Fruit fly (Drosophila melanogaster): ENCODE data around the gene CG43736.

CG43736 gene

DNA sequence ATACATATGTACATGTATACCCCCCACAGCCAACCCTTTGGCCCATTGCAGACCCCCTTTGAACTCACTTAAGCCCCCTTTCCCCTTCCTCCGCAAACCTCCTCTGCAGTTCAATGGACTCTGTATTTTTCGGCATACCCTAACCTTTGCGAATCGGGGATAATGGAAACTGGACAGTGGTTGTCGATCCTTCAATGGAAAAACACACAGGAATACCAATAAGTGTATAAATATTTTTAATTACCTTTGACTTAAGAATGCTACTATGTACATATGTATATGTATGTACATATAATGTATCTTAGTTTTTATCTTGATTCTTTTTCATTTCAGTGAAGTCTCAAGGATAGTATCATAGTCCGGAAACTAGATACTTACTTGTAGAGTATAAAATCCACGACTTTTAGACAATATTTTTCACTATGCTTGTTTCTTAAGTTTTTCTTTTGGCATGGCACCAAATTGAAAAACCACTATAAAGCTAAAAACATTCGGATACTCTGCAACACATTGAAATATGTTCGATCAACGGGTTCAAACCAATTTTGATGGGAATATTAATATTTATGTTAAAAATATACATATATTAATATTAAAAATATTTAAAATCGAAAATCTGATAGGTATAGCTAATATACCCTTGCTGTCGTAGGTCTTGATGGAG is 7.2 kb upstream of the CG43736 start (continued):
- TF ChIP-seq CG6689 (GFP tag; IDR thresholded peaks at IDR 0.05) (peak; percentile 71), ci (GFP tag; IDR thresholded peaks at IDR 0.05) (peak; percentile 79), cad (GFP tag; optimal IDR thresholded peaks at IDR 0.05) (no peak), CG33557 (GFP tag; optimal IDR thresholded peaks at IDR 0.05) (no peak), CG43689 (GFP tag; IDR thresholded peaks at IDR 0.05) (no peak; the same call in 1 of the 2 replicates), CoRest (tag; optimal IDR thresholded peaks at IDR 0.05) (peak; percentile 78), bowl (GFP tag; IDR thresholded peaks at IDR 0.05) (peak; percentile 12; the same call in 1 of the 2 replicates), pum (GFP tag; optimal IDR thresholded peaks at IDR 0.05) (peak; percentile 16), CG3065 (GFP tag; optimal IDR thresholded peaks at IDR 0.05) (no peak), kah (GFP tag; optimal IDR thresholded peaks at IDR 0.05) (peak; percentile 29), CG1602 (GFP tag; optimal IDR thresholded peaks at IDR 0.05) (peak; percentile 43), CG17186 (GFP tag; optimal IDR thresholded peaks at IDR 0.05) (no peak), Hmr (GFP tag; optimal IDR thresholded peaks at IDR 0.05) (peak; percentile 82), CG18619 (GFP tag; optimal IDR thresholded peaks at IDR 0.05) (peak; percentile 67), slbo (GFP tag; IDR thresholded peaks at IDR 0.05) (peak; percentile 82), salm (tag; optimal IDR thresholded peaks at IDR 0.05) (peak; percentile 43), stwl (tag; optimal IDR thresholded peaks at IDR 0.05) (no peak), Ravus (GFP tag; IDR thresholded peaks at IDR 0.05) (peak; percentile 33), sd (tag; optimal IDR thresholded peaks at IDR 0.05) (peak; percentile 18), CG32767 (GFP tag; IDR thresholded peaks at IDR 0.05) (peak; percentile 50), CG12659 (GFP tag; optimal IDR thresholded peaks at IDR 0.05) (peak; percentile 63), row (GFP tag; IDR thresholded peaks at IDR 0.05) (peak; percentile 84), CG31365 (tag; optimal IDR thresholded peaks at IDR 0.05) (no peak), NC2α (GFP tag; optimal IDR thresholded peaks at IDR 0.05) (no peak), CG1233 (GFP tag; optimal IDR thresholded peaks at IDR 0.05) (peak; percentile 77), fd64A (GFP tag; optimal IDR thresholded peaks at IDR 0.05) (no peak), CTCF (GFP tag; optimal IDR thresholded peaks at IDR 0.05) (no peak), CG9727 (GFP tag; optimal IDR thresholded peaks at IDR 0.05) (peak; percentile 48), grau (tag; optimal IDR thresholded peaks at IDR 0.05) (peak; percentile 79), CG1024 (GFP tag; IDR thresholded peaks at IDR 0.05) (peak; percentile 44; the same call in 1 of the 2 replicates), CG17568 (GFP tag; optimal IDR thresholded peaks at IDR 0.05) (peak; percentile 47), phol (tag; optimal IDR thresholded peaks at IDR 0.05) (peak; percentile 77), MBD-R2 (GFP tag; IDR thresholded peaks at IDR 0.05) (peak; percentile 41; the same call in 1 of the 2 replicates), Stat92E (GFP tag; optimal IDR thresholded peaks at IDR 0.05) (no peak), al (GFP tag; IDR thresholded peaks at IDR 0.05) (peak; percentile 70), insv (GFP tag; optimal IDR thresholded peaks at IDR 0.05) (no peak), CG9437 (GFP tag; optimal IDR thresholded peaks at IDR 0.05) (peak; percentile 64), CG1792 (GFP tag; optimal IDR thresholded peaks at IDR 0.05) (no peak), bab2 (GFP tag; optimal IDR thresholded peaks at IDR 0.05) (peak; percentile 7), HLH3B (GFP tag; IDR thresholded peaks at IDR 0.05) (peak; percentile 81), btn (GFP tag; optimal IDR thresholded peaks at IDR 0.05) (no peak), slp2 (GFP tag; optimal IDR thresholded peaks at IDR 0.05) (peak; percentile 1), dysf (GFP tag; IDR thresholded peaks at IDR 0.05) (peak; percentile 82), Lpt (GFP tag; optimal IDR thresholded peaks at IDR 0.05) (no peak), Eip74EF (GFP tag; optimal IDR thresholded peaks at IDR 0.05) (peak in 1 of 2 experiments; percentile 31), vvl (GFP tag; IDR thresholded peaks at IDR 0.05) (peak; percentile 89), Dip3 (GFP tag; optimal IDR thresholded peaks at IDR 0.05) (no peak), Deaf1 (tag; optimal IDR thresholded peaks at IDR 0.05) (peak; percentile 38), CG7786 (GFP tag; optimal IDR thresholded peaks at IDR 0.05) (no peak), CG15514 (GFP tag; optimal IDR thresholded peaks at IDR 0.05) (peak; percentile 52), CG3407 (GFP tag; optimal IDR thresholded peaks at IDR 0.05) (peak; percentile 19)

Measured in whole organism, embryonic.